Worm (Caenorhabditis elegans) whole organism, L1 larva: ENCODE measurements around the gene moc-5.
A peak's percentile ranks its signal among the peaks of the same experiment; 100 is the strongest.

ENCODE experiments used
- F16B12.6 ChIP-seq: fragments of 150-350 bp; optimal IDR thresholded peaks from 2 replicates; lab custom pipeline; 2014; ENCODE audit warnings: missing biosample characterization, missing genetic modification characterization
- alr-1 ChIP-seq: fragments of 200-800 bp; sonication (Bioruptor generic); optimal IDR thresholded peaks from 2 replicates; lab custom pipeline; 2018; ENCODE audit warnings: borderline replicate concordance, mild to moderate bottlenecking, missing genetic modification characterization, missing compliant biosample characterization
- ama-1 ChIP-seq: fragments of 150-350 bp; optimal IDR thresholded peaks from 2 replicates; lab custom pipeline; 2014
- blmp-1 ChIP-seq: fragments of 150-350 bp; optimal IDR thresholded peaks from 2 replicates; lab custom pipeline; 2014; ENCODE audit warnings: missing biosample characterization, missing genetic modification characterization
- ceh-63 ChIP-seq: fragments of 200-800 bp; sonication (Bioruptor generic); optimal IDR thresholded peaks from 2 replicates; lab custom pipeline; 2018; ENCODE audit warnings: mild to moderate bottlenecking, missing genetic modification characterization, missing compliant biosample characterization
- ceh-8 ChIP-seq: fragments of 200-800 bp; sonication (Bioruptor generic); optimal IDR thresholded peaks from 2 replicates; lab custom pipeline; 2018; ENCODE audit warnings: mild to moderate bottlenecking, missing genetic modification characterization, moderate library complexity, missing compliant biosample characterization
- ceh-82 ChIP-seq, 3 experiments: fragments of 150-350 bp in 1 of 3; sonication (generic microtip) in 2 of 3; optimal IDR thresholded peaks; 2 replicates each; lab custom pipeline; 2014 to 2017; ENCODE audit warnings: missing biosample characterization in 3 of 3, missing genetic modification characterization in 3 of 3
- ceh-88 ChIP-seq: fragments of 200-800 bp; sonication (Bioruptor generic); IDR thresholded peaks from 2 replicates; pipeline ENCODE4 v1.3.6; 2022; ENCODE audit warnings: missing genetic modification characterization, missing compliant biosample characterization
- ces-1 ChIP-seq: fragments of 150-350 bp; optimal IDR thresholded peaks from 2 replicates; lab custom pipeline; 2014; ENCODE audit warnings: missing biosample characterization, missing genetic modification reagents, missing genetic modification characterization
- efl-1 ChIP-seq, 4 experiments: fragments of 150-350 bp; optimal IDR thresholded peaks in 3 of 4; peaks in 1 of 4; 1 replicate in 1 of 4; 2 replicates in 3 of 4; lab custom pipeline; 2014; ENCODE audit warnings: missing biosample characterization in 2 of 4, missing genetic modification characterization in 2 of 4, missing genetic modification reagents in 2 of 4
- efl-3 ChIP-seq: fragments of 200-800 bp; sonication (Bioruptor generic); optimal IDR thresholded peaks from 2 replicates; lab custom pipeline; 2018; ENCODE audit warnings: mild to moderate bottlenecking, missing genetic modification characterization, missing compliant biosample characterization
- egl-13 ChIP-seq: sonication (generic microtip); optimal IDR thresholded peaks from 2 replicates; lab custom pipeline; 2016; ENCODE audit warnings: missing genotype, missing genetic modification reagents, missing genetic modification characterization, missing compliant biosample characterization
- egl-27 ChIP-seq, 2 experiments: fragments of 150-350 bp in 1 of 2; sonication (generic microtip); optimal IDR thresholded peaks; 3 replicates each; lab custom pipeline; 2017 to 2018; ENCODE audit warnings: missing biosample characterization in 2 of 2, missing genetic modification characterization in 2 of 2, missing genetic modification reagents in 2 of 2
- elt-2 ChIP-seq: sonication (generic microtip); optimal IDR thresholded peaks from 2 replicates; lab custom pipeline; 2016; ENCODE audit warnings: missing genetic modification characterization, mild to moderate bottlenecking, inconsistent platforms, missing compliant biosample characterization, missing genetic modification reagents
- elt-3 ChIP-seq, 6 experiments: fragments of 150-350 bp in 1 of 6; sonication (generic microtip); optimal IDR thresholded peaks; 2 replicates each; lab custom pipeline; 2017 to 2018; ENCODE audit warnings: missing biosample characterization in 6 of 6, missing genetic modification characterization in 6 of 6, inconsistent platforms in 1 of 6
- fos-1 ChIP-seq: fragments of 150-350 bp; optimal IDR thresholded peaks from 2 replicates; lab custom pipeline; 2014; ENCODE audit warnings: missing biosample characterization, missing genetic modification characterization
- grh-1 ChIP-seq: fragments of 200-800 bp; sonication (Bioruptor generic); IDR thresholded peaks from 2 replicates; pipeline ENCODE4 v1.3.6; 2022; ENCODE audit warnings: missing genetic modification reagents, missing genetic modification characterization, missing compliant biosample characterization
- hlh-4 ChIP-seq: sonication (generic microtip); optimal IDR thresholded peaks from 2 replicates; lab custom pipeline; 2016; ENCODE audit warnings: mild to moderate bottlenecking, missing genetic modification characterization, missing compliant biosample characterization
- lin-13 ChIP-seq: fragments of 150-350 bp; optimal IDR thresholded peaks from 2 replicates; lab custom pipeline; 2014; ENCODE audit warnings: missing biosample characterization, missing genetic modification reagents, missing genetic modification characterization
- lin-14 ChIP-seq: fragments of 200-800 bp; sonication (Bioruptor generic); optimal IDR thresholded peaks from 2 replicates; lab custom pipeline; 2018; ENCODE audit warnings: mild to moderate bottlenecking, missing genetic modification characterization, moderate library complexity, missing compliant biosample characterization
- lin-15B ChIP-seq: fragments of 150-350 bp; sonication (generic microtip); optimal IDR thresholded peaks from 3 replicates; lab custom pipeline; 2014; ENCODE audit warnings: missing biosample characterization, missing genetic modification characterization
- lin-35 ChIP-seq, 2 experiments: fragments of 150-350 bp; optimal IDR thresholded peaks; 2 replicates each; lab custom pipeline; 2014; ENCODE audit warnings: missing biosample characterization in 2 of 2, missing genetic modification characterization in 2 of 2, missing genetic modification reagents in 2 of 2
- lin-39 ChIP-seq: fragments of 150-350 bp; optimal IDR thresholded peaks from 2 replicates; lab custom pipeline; 2014; ENCODE audit warnings: missing biosample characterization, missing genetic modification reagents, missing genetic modification characterization
- lsy-2 ChIP-seq, 2 experiments: fragments of 150-350 bp; optimal IDR thresholded peaks; 2 replicates each; lab custom pipeline; 2014; ENCODE audit warnings: missing biosample characterization in 2 of 2, missing genetic modification characterization in 2 of 2
- mep-1 ChIP-seq: fragments of 150-350 bp; optimal IDR thresholded peaks from 2 replicates; lab custom pipeline; 2014; ENCODE audit warnings: missing biosample characterization, missing genetic modification characterization
- nhr-12 ChIP-seq: sonication (generic microtip); optimal IDR thresholded peaks from 2 replicates; lab custom pipeline; 2017; ENCODE audit warnings: missing biosample characterization, missing genetic modification characterization
- nhr-28 ChIP-seq: fragments of 150-350 bp; optimal IDR thresholded peaks from 2 replicates; lab custom pipeline; 2014; ENCODE audit warnings: missing biosample characterization, missing genetic modification characterization
- nhr-71 ChIP-seq: sonication (generic microtip); optimal IDR thresholded peaks from 2 replicates; lab custom pipeline; 2016; ENCODE audit warnings: mild to moderate bottlenecking, missing genetic modification characterization, moderate library complexity, missing compliant biosample characterization
- nhr-84 ChIP-seq: sonication (generic microtip); optimal IDR thresholded peaks from 2 replicates; lab custom pipeline; 2017; ENCODE audit warnings: missing biosample characterization, missing genetic modification characterization
- nhr-85 ChIP-seq: sonication (generic microtip); peaks from one replicate; lab custom pipeline; 2016; ENCODE audit warnings: missing genetic modification characterization, inconsistent platforms, missing compliant biosample characterization
- rnt-1 ChIP-seq: sonication (generic microtip); optimal IDR thresholded peaks from 2 replicates; lab custom pipeline; 2016; ENCODE audit warnings: mild to moderate bottlenecking, missing genetic modification characterization, moderate library complexity, missing compliant biosample characterization
- skn-1 ChIP-seq: fragments of 150-350 bp; optimal IDR thresholded peaks from 2 replicates; lab custom pipeline; 2014; ENCODE audit warnings: missing biosample characterization, missing genetic modification characterization
- snpc-4 ChIP-seq: fragments of 150-350 bp; optimal IDR thresholded peaks from 2 replicates; lab custom pipeline; 2014; ENCODE audit warnings: missing biosample characterization, missing genetic modification characterization
- snu-23 ChIP-seq: sonication (generic microtip); optimal IDR thresholded peaks from 2 replicates; lab custom pipeline; 2016; ENCODE audit warnings: missing genetic modification characterization, missing compliant biosample characterization
- sox-4 ChIP-seq: sonication (generic microtip); optimal IDR thresholded peaks from 2 replicates; lab custom pipeline; 2016; ENCODE audit warnings: missing genetic modification characterization, missing compliant biosample characterization
- sptf-1 ChIP-seq: fragments of 150-350 bp; optimal IDR thresholded peaks from 2 replicates; lab custom pipeline; 2014; ENCODE audit warnings: missing biosample characterization, missing genetic modification characterization
- tlp-1 ChIP-seq: fragments of 150-350 bp; optimal IDR thresholded peaks from 2 replicates; lab custom pipeline; 2014; ENCODE audit warnings: missing biosample characterization, missing genetic modification characterization
- unc-30 ChIP-seq: sonication (generic microtip); optimal IDR thresholded peaks from 2 replicates; lab custom pipeline; 2017; ENCODE audit warnings: missing biosample characterization, missing genetic modification characterization
- unc-62 ChIP-seq: fragments of 150-350 bp; optimal IDR thresholded peaks from 2 replicates; lab custom pipeline; 2014; ENCODE audit warnings: missing biosample characterization, missing genetic modification reagents, missing genetic modification characterization
- unc-98 ChIP-seq: fragments of 200-800 bp; sonication (Bioruptor generic); IDR thresholded peaks from 2 replicates; pipeline ENCODE4 v1.3.6; 2022; ENCODE audit warnings: missing genetic modification characterization, missing compliant biosample characterization
- zip-4 ChIP-seq: fragments of 200-800 bp; sonication (Bioruptor generic); optimal IDR thresholded peaks from 2 replicates; lab custom pipeline; 2018; ENCODE audit warnings: mild to moderate bottlenecking, missing genetic modification characterization, moderate library complexity, missing compliant biosample characterization
- ztf-11 ChIP-seq, 2 experiments: sonication (generic microtip); optimal IDR thresholded peaks; 2 replicates each; lab custom pipeline; 2016 to 2017; ENCODE audit warnings: missing genetic modification characterization in 2 of 2, missing biosample characterization in 1 of 2, missing compliant biosample characterization in 1 of 2

The moc-5 gene

ce11 chrX:9584333-9584732, 18.6 kb upstream of the moc-5 start, which contains the start of gene gpx-5 (continued):
- TF ChIP-seq mep-1 (tag; lab: Kevin White, UChicago) (peak; percentile 37), sox-4 (tag; lab: Kevin White, UChicago) (no peak), zip-4 (GFP tag; lab: Kevin White, UChicago) (no peak), nhr-71 (peak; percentile 42), rnt-1 (tag; lab: Kevin White, UChicago) (no peak), fos-1 (tag; lab: Kevin White, UChicago) (peak; percentile 4), lin-13 (GFP tag; lab: Kevin White, UChicago) (no peak), unc-30 (tag; lab: Kevin White, UChicago) (no peak), efl-3 (GFP tag; lab: Kevin White, UChicago) (no peak), snu-23 (peak; percentile 51), lsy-2 (tag; optimal IDR thresholded peaks at IDR 0.05; lab: Kevin White, UChicago) (peak; percentile 0 to 72), egl-27 (tag; optimal IDR thresholded peaks at IDR 0.05; lab: Kevin White, UChicago) (no peak), lin-15B (no peak), ceh-82 (tag; optimal IDR thresholded peaks at IDR 0.05; lab: Kevin White, UChicago) (peak in 1 of 3 experiments; percentile 6), ceh-8 (GFP tag; lab: Kevin White, UChicago) (no peak), skn-1 (no peak), grh-1 (0 out of 2 replicates have a peak, but pooled peaks have one; percentile 15), nhr-85 (tag; lab: Kevin White, UChicago) (peak; percentile 79)

ce11 chrX:9576928-9577327, 11.1 kb upstream of the moc-5 start, which contains the start of gene glb-17:
TSS of gene glb-17 (minus strand) at chrX:9577028.
- TF ChIP-seq fos-1 (tag; lab: Kevin White, UChicago) (no peak), ceh-63 (GFP tag; lab: Kevin White, UChicago) (peak; percentile 52)

ce11 chrX:9568574-9568973, 2.8 kb upstream of the moc-5 start:
- TF ChIP-seq lin-35 (GFP tag; optimal IDR thresholded peaks at IDR 0.05; lab: Kevin White, UChicago), result peak in 1 of 2 experiments; percentile 3
- TF ChIP-seq nhr-84 (tag; lab: Kevin White, UChicago), result no peak
- no peak for TF ChIP-seq tlp-1
- no peak for TF ChIP-seq snu-23
- TF ChIP-seq efl-1 (optimal IDR thresholded peaks at IDR 0.05; lab: Kevin White, UChicago), result no peak
- peak in 1 of 2 experiments; percentile 71 for TF ChIP-seq efl-1 (GFP tag; optimal IDR thresholded peaks at IDR 0.05 in 1 of 2; lab: Kevin White, UChicago)
- no peak for TF ChIP-seq ceh-63 (GFP tag; lab: Kevin White, UChicago)
- TF ChIP-seq F16B12.6 (tag; lab: Kevin White, UChicago), result no peak
- TF ChIP-seq unc-98 (GFP tag; lab: Robert Waterston, UW), result no peak
- TF ChIP-seq efl-3 (GFP tag; lab: Kevin White, UChicago), result no peak
- TF ChIP-seq elt-2, result peak; percentile 67
- TF ChIP-seq lin-14, result no peak
- TF ChIP-seq ztf-11 (tag; optimal IDR thresholded peaks at IDR 0.05; lab: Kevin White, UChicago), result no peak
- TF ChIP-seq snpc-4 (tag; lab: Kevin White, UChicago), result no peak
- TF ChIP-seq ces-1 (GFP tag; lab: Kevin White, UChicago), result no peak
- no peak for TF ChIP-seq nhr-28 (tag; lab: Kevin White, UChicago)
- TF ChIP-seq ama-1 (lab: Kevin White, UChicago), result no peak
- no peak for TF ChIP-seq ceh-88 (GFP tag; lab: Robert Waterston, UW)
- TF ChIP-seq elt-3 (tag; optimal IDR thresholded peaks at IDR 0.05; lab: Kevin White, UChicago), result no peak

ce11 chrX:9566429-9566828, 648 bp upstream of the moc-5 start, which contains the start of gene F49E2.2:
TSS of gene F49E2.2 (plus strand) at chrX:9566729.
- TF ChIP-seq nhr-12 (tag; lab: Kevin White, UChicago) (no peak), tlp-1 (no peak), egl-13 (tag; lab: Kevin White, UChicago) (no peak), alr-1 (tag; lab: Kevin White, UChicago) (no peak), hlh-4 (no peak), ceh-8 (GFP tag; lab: Kevin White, UChicago) (no peak), unc-62 (GFP tag; lab: Kevin White, UChicago) (no peak), lin-39 (tag; lab: Kevin White, UChicago) (no peak), sptf-1 (tag; lab: Kevin White, UChicago) (no peak), snu-23 (no peak), blmp-1 (tag; lab: Kevin White, UChicago) (no peak), unc-30 (tag; lab: Kevin White, UChicago) (no peak)
